Fruit fly (Drosophila melanogaster) whole organism, adult: Measurements from ENCODE around the gene Rtca.

ENCODE experiments used
- CG11617 ChIP-seq: fragments of 200-800 bp; sonication (Bioruptor generic); optimal IDR thresholded peaks from 2 replicates; lab custom pipeline; 2017; ENCODE audit warnings: mild to moderate bottlenecking, missing biosample characterization, missing genetic modification reagents, missing genetic modification characterization
- CG12768 ChIP-seq: fragments of 200-800 bp; sonication (Bioruptor generic); optimal IDR thresholded peaks from 2 replicates; lab custom pipeline; 2017; ENCODE audit warnings: missing biosample characterization, missing genetic modification characterization, mild to moderate bottlenecking, moderate library complexity, missing genetic modification reagents
- CG14711 ChIP-seq: fragments of 200-800 bp; sonication (Bioruptor generic); optimal IDR thresholded peaks from 2 replicates; lab custom pipeline; 2018; ENCODE audit warnings: missing biosample characterization, mild to moderate bottlenecking, missing genetic modification characterization, moderate library complexity
- CG33017 ChIP-seq: fragments of 200-800 bp; sonication (Bioruptor generic); optimal IDR thresholded peaks from 2 replicates; lab custom pipeline; 2018; ENCODE audit warnings: missing biosample characterization, mild to moderate bottlenecking, missing genetic modification characterization, moderate library complexity
- CG5204 ChIP-seq: fragments of 200-800 bp; sonication (Bioruptor generic); optimal IDR thresholded peaks from 2 replicates; lab custom pipeline; 2016; ENCODE audit warnings: missing biosample characterization, missing genetic modification characterization
- CG7045 ChIP-seq: fragments of 200-800 bp; sonication (Bioruptor generic); optimal IDR thresholded peaks from 2 replicates; lab custom pipeline; 2017; ENCODE audit warnings: missing biosample characterization, mild to moderate bottlenecking, missing genetic modification characterization
- Mnt ChIP-seq: fragments of 200-800 bp; sonication (Bioruptor generic); optimal IDR thresholded peaks from 2 replicates; lab custom pipeline; 2016; ENCODE audit warnings: missing biosample characterization, mild to moderate bottlenecking, missing genetic modification characterization
- bab1 ChIP-seq: fragments of 200-800 bp; sonication (Bioruptor generic); optimal IDR thresholded peaks from 3 replicates; lab custom pipeline; 2019; ENCODE audit warnings: missing biosample characterization, mild to moderate bottlenecking, missing genetic modification characterization, moderate library complexity
- cnc ChIP-seq, 2 experiments: fragments of >200 bp; optimal IDR thresholded peaks; 2 replicates each; lab custom pipeline; 2017
- kay ChIP-seq: fragments of 200-800 bp; sonication (Bioruptor generic); peaks from one replicate; lab custom pipeline; 2016; ENCODE audit warnings: missing biosample characterization, missing genetic modification characterization, borderline replicate concordance
- tj ChIP-seq: fragments of 200-800 bp; sonication (Bioruptor generic); optimal IDR thresholded peaks from 3 replicates; lab custom pipeline; 2017; ENCODE audit warnings: missing biosample characterization, mild to moderate bottlenecking, missing genetic modification characterization, moderate library complexity
- toe ChIP-seq: fragments of 200-800 bp; sonication (Bioruptor generic); optimal IDR thresholded peaks from 2 replicates; lab custom pipeline; 2016; ENCODE audit warnings: missing biosample characterization, missing genetic modification characterization

DNA sequence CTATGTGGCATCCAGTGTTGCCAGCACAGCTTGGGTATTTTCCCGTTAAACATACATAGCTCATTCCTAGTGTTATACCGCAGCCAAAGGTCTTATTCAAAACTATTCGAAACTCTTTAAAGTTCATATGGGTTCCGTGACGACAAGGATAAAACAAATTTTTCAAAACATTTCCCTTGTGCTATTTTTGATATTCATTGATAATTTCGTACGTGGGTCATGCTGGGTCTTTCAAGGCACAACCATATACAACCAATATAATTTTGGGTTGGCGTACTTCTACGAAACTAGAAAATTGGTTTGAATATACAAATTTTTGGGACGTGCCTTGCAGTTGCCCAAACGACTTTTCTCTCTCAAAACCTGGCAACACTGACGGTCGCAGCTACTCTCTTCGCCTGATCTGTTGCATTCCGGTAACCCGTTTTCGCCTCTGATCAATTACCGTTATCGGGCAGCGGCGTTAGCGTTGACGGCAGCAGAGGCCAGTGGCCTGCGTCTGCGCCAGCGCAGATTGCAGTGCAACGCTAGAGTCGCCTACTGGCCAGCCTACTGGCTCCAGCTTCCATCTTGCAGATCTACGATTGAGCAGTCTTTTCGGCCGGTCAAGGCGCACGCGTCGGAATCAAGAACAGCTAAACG lies 39.9 kb upstream of the Rtca start:
- no peak for TF ChIP-seq CG33017 (tag; lab: Kevin White, UChicago)
- TF ChIP-seq tj (GFP tag; lab: Kevin White, UChicago), result no peak
- no peak for TF ChIP-seq kay
- no peak for TF ChIP-seq CG11617 (GFP tag; lab: Kevin White, UChicago)
- no peak for TF ChIP-seq toe
- TF ChIP-seq Mnt (GFP tag; lab: Kevin White, UChicago), result no peak
- no peak for TF ChIP-seq CG12768 (GFP tag; lab: Kevin White, UChicago)
- TF ChIP-seq bab1, result no peak
- no peak for TF ChIP-seq CG14711 (tag; lab: Kevin White, UChicago)
- no peak for TF ChIP-seq CG7045 (GFP tag; lab: Kevin White, UChicago)
- no peak for TF ChIP-seq CG5204 (GFP tag; lab: Kevin White, UChicago)
- no peak for TF ChIP-seq cnc (optimal IDR thresholded peaks at IDR 0.05; lab: Kevin White, UChicago)
